Fruit fly (Drosophila melanogaster): ENCODE measurements around the gene CG6724.

dm6 chr2L:10723903-10724302 is 45.8 kb downstream of the CG6724 start, which contains the start of gene CG6431:
- TF ChIP-seq CTCF (optimal IDR thresholded peaks at IDR 0.05) (no peak), CG8478 (optimal IDR thresholded peaks at IDR 0.05) (no peak)
